Worm (Caenorhabditis elegans): ENCODE results near the gene lon-1.
A peak's percentile ranks its signal among the peaks of the same experiment; 100 is the strongest.

Gene lon-1

ce11 chrIII:5506023-5506597 lies 31.8 kb downstream of the lon-1 start (continued):
- TF ChIP-seq T07F8.4 (tag; optimal IDR thresholded peaks at IDR 0.05) (no peak), cebp-2 (GFP tag; IDR thresholded peaks at IDR 0.05) (peak; percentile 77; the same call in 1 of the 2 replicates), Y53G8AR.9 (GFP tag; conservative IDR thresholded peaks at IDR 0.05) (peak; percentile 89; the same call in 1 of the 2 replicates), Y67H2A.10 (GFP tag; conservative IDR thresholded peaks at IDR 0.05) (no peak), fkh-3 (tag; optimal IDR thresholded peaks at IDR 0.05) (peak; percentile 37), cebp-1 (GFP tag; IDR thresholded peaks at IDR 0.05) (no peak), cebp-1 (tag; optimal IDR thresholded peaks at IDR 0.05) (no peak), ztf-6 (GFP tag; IDR thresholded peaks at IDR 0.05) (no peak), T26A5.8 (tag; optimal IDR thresholded peaks at IDR 0.05) (no peak), snpc-4 (GFP tag; optimal IDR thresholded peaks at IDR 0.05) (no peak), snpc-4 (tag; optimal IDR thresholded peaks at IDR 0.05) (peak in 1 of 4 experiments; percentile 12), tbx-9 (tag; optimal IDR thresholded peaks at IDR 0.05; ENCODE audit: borderline replicate concordance) (no peak), nfya-1 (tag; optimal IDR thresholded peaks at IDR 0.05; ENCODE audit: borderline replicate concordance, insufficient read depth) (no peak), bed-1 (GFP tag; IDR thresholded peaks at IDR 0.05) (no peak), mel-28 (tag; optimal IDR thresholded peaks at IDR 0.05; ENCODE audit: borderline replicate concordance) (no peak), atf-7 (tag; optimal IDR thresholded peaks at IDR 0.05) (peak; percentile 67), hlh-12 (tag; optimal IDR thresholded peaks at IDR 0.05) (no peak), F23B12.7 (tag; optimal IDR thresholded peaks at IDR 0.05; ENCODE audit: insufficient read depth) (no peak), let-526 (GFP tag; IDR thresholded peaks at IDR 0.05) (no peak), pbrm-1 (GFP tag; IDR thresholded peaks at IDR 0.05) (peak; percentile 57; the same call in 1 of the 2 replicates), attf-5 (GFP tag; optimal IDR thresholded peaks at IDR 0.05) (peak; percentile 22), D2030.7 (GFP tag; IDR thresholded peaks at IDR 0.05) (no peak), hmg-20 (GFP tag; IDR thresholded peaks at IDR 0.05) (peak; percentile 62; the same call in 1 of the 2 replicates), B0035.1 (tag; optimal IDR thresholded peaks at IDR 0.05) (no peak), Y56A3A.18 (GFP tag; IDR thresholded peaks at IDR 0.05) (peak; percentile 63), F55B11.4 (tag; optimal IDR thresholded peaks at IDR 0.05; ENCODE audit: borderline replicate concordance, insufficient read depth) (no peak), F39B2.1 (GFP tag; IDR thresholded peaks at IDR 0.05) (no peak), zfh-2 (GFP tag; conservative IDR thresholded peaks at IDR 0.05) (no peak), dpl-1 (GFP tag; optimal IDR thresholded peaks at IDR 0.05) (no peak), egl-18 (GFP tag; IDR thresholded peaks at IDR 0.05) (no peak), ceh-91 (GFP tag; IDR thresholded peaks at IDR 0.05) (no peak), mes-4 (tag; optimal IDR thresholded peaks at IDR 0.05) (no peak), K11D2.4 (GFP tag; IDR thresholded peaks at IDR 0.05) (no peak), sea-2 (GFP tag; IDR thresholded peaks at IDR 0.05) (no peak), lsl-1 (GFP tag; optimal IDR thresholded peaks at IDR 0.05) (no peak), sdz-38 (tag; optimal IDR thresholded peaks at IDR 0.05) (no peak), lin-35 (GFP tag; optimal IDR thresholded peaks at IDR 0.05) (peak in 1 of 3 experiments; percentile 9), ceh-58 (GFP tag; IDR thresholded peaks at IDR 0.05) (no peak), Y79H2A.3 (GFP tag; conservative IDR thresholded peaks at IDR 0.05) (no peak), F33H1.4 (GFP tag; IDR thresholded peaks at IDR 0.05) (no peak), ceh-27 (GFP tag; optimal IDR thresholded peaks at IDR 0.05) (no peak), let-607 (tag; optimal IDR thresholded peaks at IDR 0.05) (peak in 1 of 2 experiments; percentile 49), madf-3 (GFP tag; IDR thresholded peaks at IDR 0.05) (no peak), B0261.1 (tag; optimal IDR thresholded peaks at IDR 0.05) (no peak), zim-3 (tag; optimal IDR thresholded peaks at IDR 0.05) (peak; percentile 40), somi-1 (GFP tag; optimal IDR thresholded peaks at IDR 0.05) (no peak), Y53F4B.3 (GFP tag; IDR thresholded peaks at IDR 0.05) (no peak), aptf-2 (GFP tag; conservative IDR thresholded peaks at IDR 0.05) (no peak)

Data from whole organism, young adult.